Worm (Caenorhabditis elegans): ENCODE data around the gene lin-23.

- no peak for TF ChIP-seq Y22D7AL.16 (tag; optimal IDR thresholded peaks at IDR 0.05)
- no peak for TF ChIP-seq nfya-1 (tag; optimal IDR thresholded peaks at IDR 0.05)
- TF ChIP-seq ama-1 (optimal IDR thresholded peaks at IDR 0.05) = no peak
- no peak for TF ChIP-seq pha-4 (tag; optimal IDR thresholded peaks at IDR 0.05)
- TF ChIP-seq elt-2 (tag; optimal IDR thresholded peaks at IDR 0.05) = no peak
- TF ChIP-seq eyg-1 (tag; optimal IDR thresholded peaks at IDR 0.05) = no peak
- no peak for TF ChIP-seq che-1 (tag; optimal IDR thresholded peaks at IDR 0.05)
These were observed 22.9 kb downstream of the lin-23 start for ce11 chrII:6394037-6394436.

Data from whole organism, late embryonic.